Worm (Caenorhabditis elegans) whole organism, early embryonic: ENCODE results near the gene Y42H9B.3.

Experiments used
- B0310.2 ChIP-seq: sonication (generic microtip); optimal IDR thresholded peaks from 2 replicates; lab custom pipeline; 2016; ENCODE audit warnings: mild to moderate bottlenecking, missing genetic modification characterization, missing compliant biosample characterization
- aly-1 ChIP-seq: sonication (generic microtip); optimal IDR thresholded peaks from 2 replicates; lab custom pipeline; 2016; ENCODE audit warnings: missing genetic modification characterization, missing compliant biosample characterization
- ama-1 ChIP-seq: fragments of 150-350 bp; optimal IDR thresholded peaks from 2 replicates; lab custom pipeline; 2014
- ceh-13 ChIP-seq: fragments of 200-800 bp; sonication (Bioruptor generic); optimal IDR thresholded peaks from 2 replicates; lab custom pipeline; 2018; ENCODE audit warnings: mild to moderate bottlenecking, missing genetic modification characterization, missing compliant biosample characterization
- ets-7 ChIP-seq: sonication (generic microtip); optimal IDR thresholded peaks from 2 replicates; lab custom pipeline; 2016; ENCODE audit warnings: missing genotype, missing genetic modification characterization, missing compliant biosample characterization
- flt-1 ChIP-seq: fragments of 200-800 bp; sonication (Bioruptor generic); IDR thresholded peaks from 2 replicates; pipeline ENCODE4 v1.3.6; 2022; ENCODE audit warnings: missing genetic modification characterization, missing compliant biosample characterization
- hnd-1 ChIP-seq: sonication (generic microtip); optimal IDR thresholded peaks from 2 replicates; lab custom pipeline; 2016; ENCODE audit warnings: missing genetic modification characterization, missing compliant biosample characterization
- tra-4 ChIP-seq: sonication (generic microtip); optimal IDR thresholded peaks from 2 replicates; lab custom pipeline; 2017; ENCODE audit warnings: missing genetic modification characterization, missing compliant biosample characterization

ce11 chrIV:7994715-7995114 lies 17.5 kb downstream of the Y42H9B.3 start:
- no peak for TF ChIP-seq tra-4 (tag; lab: Kevin White, UChicago)
- no peak for TF ChIP-seq hnd-1
- no peak for TF ChIP-seq ceh-13 (GFP tag; lab: Kevin White, UChicago)
- no peak for TF ChIP-seq ama-1 (lab: Kevin White, UChicago)
- no peak for TF ChIP-seq B0310.2 (tag; lab: Kevin White, UChicago)
- no peak for TF ChIP-seq ets-7 (tag; lab: Kevin White, UChicago)
- no peak for TF ChIP-seq aly-1 (tag; lab: Kevin White, UChicago)
- no peak for TF ChIP-seq flt-1
